Worm (Caenorhabditis elegans): ENCODE results near the gene math-49.
"Not testable (repeated sequence)": the region's sequence is repeated elsewhere in the genome, so short reads cannot be mapped to it uniquely, and the experiment has no call there.

Gene math-49

ce11 chrII:1948393-1948792, 7.1 kb downstream of the math-49 start, which contains the start of gene ZK250.2:
Gene ZK250.2 (plus strand): TSS chrII:1948693.
- TF ChIP-seq bed-1 (GFP tag; IDR thresholded peaks at IDR 0.05); tbx-9 (tag; optimal IDR thresholded peaks at IDR 0.05; ENCODE audit: borderline replicate concordance); mcd-1 (GFP tag; IDR thresholded peaks at IDR 0.05): not testable (repeated sequence)

DNA sequence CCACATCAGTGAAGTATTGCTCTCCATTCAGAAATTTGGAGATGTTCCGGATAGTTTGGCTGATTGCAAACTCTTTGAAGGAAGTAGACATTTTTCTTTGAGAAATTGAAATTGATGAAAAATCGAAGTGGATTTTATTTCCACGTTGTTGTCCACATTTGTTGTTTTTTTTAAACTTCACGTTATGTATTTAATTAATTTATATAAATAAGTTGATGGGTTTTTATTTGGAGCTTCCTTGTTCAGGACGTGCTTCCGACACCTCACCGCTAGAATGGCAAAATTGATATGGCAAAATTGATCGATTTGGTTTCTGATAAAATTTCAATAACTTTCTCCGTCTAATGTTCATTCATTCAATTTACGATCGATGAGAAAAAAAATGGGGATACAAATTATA, 9.0 kb downstream of the math-49 start, which contains the start of gene math-48:
TSS of gene math-48 (minus strand) at position 101 of the 400 bp plus-strand sequence.
- TF ChIP-seq lsl-1 (GFP tag; optimal IDR thresholded peaks at IDR 0.05): no peak
- no peak for TF ChIP-seq ccch-3 (GFP tag; optimal IDR thresholded peaks at IDR 0.05)
- TF ChIP-seq ets-4 (GFP tag; optimal IDR thresholded peaks at IDR 0.05): no peak
- TF ChIP-seq Y56A3A.18 (GFP tag; IDR thresholded peaks at IDR 0.05): no peak
- no peak for TF ChIP-seq ztf-22 (GFP tag; optimal IDR thresholded peaks at IDR 0.05)
- no peak for TF ChIP-seq zfh-2 (GFP tag; conservative IDR thresholded peaks at IDR 0.05)
- TF ChIP-seq F57C9.4 (tag; optimal IDR thresholded peaks at IDR 0.05): no peak
- no peak for TF ChIP-seq ceh-58 (GFP tag; IDR thresholded peaks at IDR 0.05)
- no peak for TF ChIP-seq unc-130 (GFP tag; optimal IDR thresholded peaks at IDR 0.05)
- no peak for TF ChIP-seq aptf-2 (GFP tag; conservative IDR thresholded peaks at IDR 0.05)
- TF ChIP-seq hsf-1 (GFP tag; IDR thresholded peaks at IDR 0.05): no peak
- no peak for TF ChIP-seq F33H1.4 (GFP tag; IDR thresholded peaks at IDR 0.05)
- no peak for TF ChIP-seq ztf-28 (GFP tag; IDR thresholded peaks at IDR 0.05)
- no peak for TF ChIP-seq rcor-1 (GFP tag; IDR thresholded peaks at IDR 0.05)

- no peak for TF ChIP-seq dox-1 (GFP tag; IDR thresholded peaks at IDR 0.05)
- no peak for TF ChIP-seq dpff-1 (tag; optimal IDR thresholded peaks at IDR 0.05)
- TF ChIP-seq nhr-80 (tag; optimal IDR thresholded peaks at IDR 0.05): no peak
- no peak for TF ChIP-seq mcd-1 (GFP tag; IDR thresholded peaks at IDR 0.05)
- TF ChIP-seq zim-3 (tag; optimal IDR thresholded peaks at IDR 0.05): no peak
- no peak for TF ChIP-seq attf-6 (GFP tag; IDR thresholded peaks at IDR 0.05)
- no peak for TF ChIP-seq F37B4.10 (GFP tag; IDR thresholded peaks at IDR 0.05)
- TF ChIP-seq lag-1 (GFP tag; IDR thresholded peaks at IDR 0.05): no peak
- no peak for TF ChIP-seq F55B11.4 (tag; optimal IDR thresholded peaks at IDR 0.05; ENCODE audit: borderline replicate concordance, insufficient read depth)
- no peak for TF ChIP-seq nfyb-1 (GFP tag; IDR thresholded peaks at IDR 0.05)
- no peak for TF ChIP-seq hmg-1.2 (GFP tag; IDR thresholded peaks at IDR 0.05)
- no peak for TF ChIP-seq nhr-90 (tag; optimal IDR thresholded peaks at IDR 0.05)
- no peak for TF ChIP-seq T26A5.8 (tag; optimal IDR thresholded peaks at IDR 0.05)
- TF ChIP-seq sea-2 (GFP tag; IDR thresholded peaks at IDR 0.05): no peak
- TF ChIP-seq lir-1 (GFP tag; conservative IDR thresholded peaks at IDR 0.05): no peak
- TF ChIP-seq athp-1 (tag; optimal IDR thresholded peaks at IDR 0.05): no peak
Observed at ce11 chrII:1945093-1945492, 10.4 kb downstream of the math-49 start, which contains the start of gene ZK250.14. Gene ZK250.14 (minus strand): TSS chrII:1945193.

DNA sequence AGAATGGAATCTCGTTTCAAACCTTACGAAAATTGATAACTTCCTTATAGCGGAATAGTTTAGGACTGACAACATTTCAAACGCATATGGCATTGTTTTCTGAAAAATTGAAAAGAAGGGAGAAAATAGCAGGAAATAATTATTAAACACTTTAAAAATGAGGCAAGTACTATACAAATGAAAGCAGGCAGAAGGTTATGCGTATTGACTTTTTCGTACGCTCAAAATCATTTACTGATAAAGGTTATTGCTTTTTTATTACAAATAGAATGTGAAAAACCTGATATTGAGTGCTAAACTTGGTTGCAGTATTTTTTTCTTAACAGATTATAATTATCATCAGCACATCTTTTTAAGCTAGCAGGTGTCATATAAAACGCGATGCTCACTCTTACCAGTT, 15.8 kb downstream of the math-49 start, which contains the start of gene ZK250.13:
TSS of gene ZK250.13 (minus strand) at position 101 of the 400 bp plus-strand sequence.
- TF ChIP-seq rpc-1 (optimal IDR thresholded peaks at IDR 0.05) (no peak), rpc-1 (tag; optimal IDR thresholded peaks at IDR 0.05) (no peak), nfya-2 (GFP tag; IDR thresholded peaks at IDR 0.05) (no peak), chd-7 (tag; optimal IDR thresholded peaks at IDR 0.05) (no peak), nhr-80 (tag; optimal IDR thresholded peaks at IDR 0.05) (no peak), let-526 (GFP tag; IDR thresholded peaks at IDR 0.05) (no peak), attf-3 (GFP tag; conservative IDR thresholded peaks at IDR 0.05) (no peak)
